Fruit fly (Drosophila melanogaster): ENCODE data around the gene Cpr12A.

- no peak for TF ChIP-seq CG6808 (GFP tag; optimal IDR thresholded peaks at IDR 0.05)
- no peak for TF ChIP-seq cyc (GFP tag; optimal IDR thresholded peaks at IDR 0.05)
- no peak for TF ChIP-seq fkh (GFP tag; optimal IDR thresholded peaks at IDR 0.05)
- TF ChIP-seq Ets21C (GFP tag; optimal IDR thresholded peaks at IDR 0.05) = no peak
- TF ChIP-seq lz (GFP tag; optimal IDR thresholded peaks at IDR 0.05) = no peak
- no peak for TF ChIP-seq OdsH (GFP tag; optimal IDR thresholded peaks at IDR 0.05)
- no peak for TF ChIP-seq Eip93F (GFP tag; optimal IDR thresholded peaks at IDR 0.05)
- TF ChIP-seq CG10669 (GFP tag; optimal IDR thresholded peaks at IDR 0.05) = no peak
- TF ChIP-seq CG6276 (GFP tag; optimal IDR thresholded peaks at IDR 0.05) = no peak
- no peak for TF ChIP-seq net (GFP tag; optimal IDR thresholded peaks at IDR 0.05)
- TF ChIP-seq CG6854 (GFP tag; optimal IDR thresholded peaks at IDR 0.05) = no peak
- TF ChIP-seq Lpt (GFP tag; optimal IDR thresholded peaks at IDR 0.05) = no peak
- no peak for TF ChIP-seq Sox102F (GFP tag; optimal IDR thresholded peaks at IDR 0.05)
- TF ChIP-seq Hr38 (GFP tag; optimal IDR thresholded peaks at IDR 0.05) = no peak
These were observed 17.9 kb downstream of the Cpr12A start, which contains the start of gene CG32633 for dm6 chrX:13561371-13561770.
